Worm (Caenorhabditis elegans): ENCODE data around the gene srh-20.

srh-20 gene

DNA sequence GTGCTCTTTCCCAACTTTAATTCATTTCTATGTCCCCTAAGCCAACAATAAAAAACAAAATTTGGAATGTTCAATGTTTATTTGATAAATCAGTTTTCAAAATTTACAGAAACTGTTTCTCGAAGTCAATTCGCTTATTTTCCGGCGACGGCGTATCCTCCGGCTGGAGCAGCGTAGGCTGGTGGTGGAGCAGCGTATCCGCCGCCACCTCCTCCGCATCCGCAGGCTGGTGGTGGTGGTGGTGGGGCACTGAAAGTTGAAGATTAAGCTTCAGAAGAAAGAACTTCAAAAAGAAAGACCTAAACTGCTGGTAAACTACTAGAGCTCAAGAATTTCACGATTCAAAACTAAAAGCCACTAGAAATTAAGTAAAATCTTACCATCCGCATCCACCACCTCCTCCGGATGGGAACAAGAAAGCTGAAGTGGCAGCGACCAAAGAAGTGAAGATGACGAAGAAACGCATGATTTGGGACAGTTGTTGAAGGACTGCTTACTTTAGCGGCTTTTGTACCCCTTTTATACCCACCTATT is 6.6 kb upstream of the srh-20 start, which contains the start of gene C02E7.7:
TSS of gene C02E7.7 (minus strand) at position 484 of the 534 bp plus-strand sequence.
- TF ChIP-seq med-1 (GFP tag; optimal IDR thresholded peaks at IDR 0.05; ENCODE audit: insufficient read depth) (no peak), ztf-23 (GFP tag; IDR thresholded peaks at IDR 0.05) (no peak), flt-1 (GFP tag; IDR thresholded peaks at IDR 0.05) (no peak), T22C8.4 (GFP tag; IDR thresholded peaks at IDR 0.05) (no peak), ztf-29 (GFP tag; IDR thresholded peaks at IDR 0.05) (no peak)

- no peak; the same call in 1 of the 2 replicates for TF ChIP-seq klf-2 (GFP tag; conservative IDR thresholded peaks at IDR 0.05)
- no peak for TF ChIP-seq ztf-29 (GFP tag; IDR thresholded peaks at IDR 0.05)
- TF ChIP-seq cog-1 (tag; optimal IDR thresholded peaks at IDR 0.05), result no peak
- TF ChIP-seq med-1 (GFP tag; optimal IDR thresholded peaks at IDR 0.05; ENCODE audit: insufficient read depth), result no peak
- TF ChIP-seq ref-1 (GFP tag; conservative IDR thresholded peaks at IDR 0.05), result no peak
- no peak for TF ChIP-seq flt-1 (GFP tag; IDR thresholded peaks at IDR 0.05)
- TF ChIP-seq ztf-23 (GFP tag; IDR thresholded peaks at IDR 0.05), result no peak
- TF ChIP-seq T22C8.4 (GFP tag; IDR thresholded peaks at IDR 0.05), result no peak
- TF ChIP-seq tab-1 (GFP tag; IDR thresholded peaks at IDR 0.05), result no peak
Observed at ce11 chrV:4918664-4919257, 6.0 kb upstream of the srh-20 start, which contains the start of gene C02E7.6. TSS of gene C02E7.6 (plus strand) at chrV:4919207.

- TF ChIP-seq med-1 (GFP tag; optimal IDR thresholded peaks at IDR 0.05; ENCODE audit: insufficient read depth) (no peak), ztf-29 (GFP tag; IDR thresholded peaks at IDR 0.05) (no peak), ztf-23 (GFP tag; IDR thresholded peaks at IDR 0.05) (no peak), ref-1 (GFP tag; conservative IDR thresholded peaks at IDR 0.05) (no peak), T22C8.4 (GFP tag; IDR thresholded peaks at IDR 0.05) (no peak), klf-2 (GFP tag; conservative IDR thresholded peaks at IDR 0.05) (no peak), cog-1 (tag; optimal IDR thresholded peaks at IDR 0.05) (no peak), tab-1 (GFP tag; IDR thresholded peaks at IDR 0.05) (no peak), flt-1 (GFP tag; IDR thresholded peaks at IDR 0.05) (no peak)
Observed at ce11 chrV:4920690-4921152, 4.0 kb upstream of the srh-20 start, which contains the start of the genes C02E7.8 and srh-23. TSS of gene C02E7.8 (minus strand) at chrV:4920790. TSS of gene srh-23 (plus strand) at chrV:4921102.

DNA sequence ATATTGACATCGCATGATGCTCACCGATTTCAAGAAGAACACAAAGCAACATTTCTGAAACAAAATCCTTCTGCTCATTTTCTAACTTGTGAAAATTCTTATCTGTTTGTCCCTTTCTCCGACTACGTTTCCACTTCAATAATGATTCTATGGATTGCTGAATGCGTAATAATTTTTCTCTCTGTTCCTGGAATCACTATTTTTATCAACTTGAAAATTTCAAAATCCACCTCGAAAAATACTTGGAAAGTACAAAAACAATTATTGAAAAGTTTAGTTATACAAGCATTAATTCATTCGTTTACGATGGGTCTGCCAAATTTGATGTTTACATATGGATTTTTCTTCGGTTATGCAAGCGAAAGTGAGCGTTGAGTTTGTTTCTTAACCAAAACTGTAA is 2.7 kb upstream of the srh-20 start, which contains the start of gene srh-22:
TSS of gene srh-22 (plus strand) at position 301 of the 400 bp plus-strand sequence.
- no peak for TF ChIP-seq cog-1 (tag; optimal IDR thresholded peaks at IDR 0.05)
- no peak for TF ChIP-seq ztf-29 (GFP tag; IDR thresholded peaks at IDR 0.05)
- TF ChIP-seq tab-1 (GFP tag; IDR thresholded peaks at IDR 0.05), result no peak
- TF ChIP-seq T22C8.4 (GFP tag; IDR thresholded peaks at IDR 0.05), result no peak
- no peak for TF ChIP-seq flt-1 (GFP tag; IDR thresholded peaks at IDR 0.05)
- TF ChIP-seq med-1 (GFP tag; optimal IDR thresholded peaks at IDR 0.05; ENCODE audit: insufficient read depth), result no peak
- no peak for TF ChIP-seq ztf-23 (GFP tag; IDR thresholded peaks at IDR 0.05)
- TF ChIP-seq ref-1 (GFP tag; conservative IDR thresholded peaks at IDR 0.05), result no peak
- no peak for TF ChIP-seq klf-2 (GFP tag; conservative IDR thresholded peaks at IDR 0.05)

DNA sequence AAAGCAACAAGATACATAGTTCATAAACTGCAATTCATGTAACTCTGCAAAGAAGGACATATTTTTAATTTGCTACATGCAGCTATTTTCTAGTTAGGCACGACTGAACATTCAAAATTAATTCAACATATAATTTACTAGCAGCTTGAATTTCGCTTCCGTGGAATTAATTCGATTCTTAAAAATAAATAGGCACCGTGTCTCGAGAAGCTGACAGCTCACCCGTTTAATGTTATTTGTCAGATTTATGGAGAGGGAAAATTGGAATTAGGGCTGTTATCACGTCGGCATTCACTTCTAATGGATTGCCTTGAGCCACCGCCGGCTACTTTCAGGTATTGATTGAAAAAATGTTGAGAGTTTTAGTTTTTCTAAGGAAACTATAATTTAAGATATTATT is 1.7 kb downstream of the srh-20 start, which contains the start of gene srh-21:
TSS of gene srh-21 (plus strand) at position 301 of the 400 bp plus-strand sequence.
- TF ChIP-seq T22C8.4 (GFP tag; IDR thresholded peaks at IDR 0.05) (no peak), med-1 (GFP tag; optimal IDR thresholded peaks at IDR 0.05; ENCODE audit: insufficient read depth) (no peak), ztf-29 (GFP tag; IDR thresholded peaks at IDR 0.05) (no peak), ref-1 (GFP tag; conservative IDR thresholded peaks at IDR 0.05) (no peak), cog-1 (tag; optimal IDR thresholded peaks at IDR 0.05) (no peak), ztf-23 (GFP tag; IDR thresholded peaks at IDR 0.05) (no peak), flt-1 (GFP tag; IDR thresholded peaks at IDR 0.05) (no peak), tab-1 (GFP tag; IDR thresholded peaks at IDR 0.05) (no peak)

DNA sequence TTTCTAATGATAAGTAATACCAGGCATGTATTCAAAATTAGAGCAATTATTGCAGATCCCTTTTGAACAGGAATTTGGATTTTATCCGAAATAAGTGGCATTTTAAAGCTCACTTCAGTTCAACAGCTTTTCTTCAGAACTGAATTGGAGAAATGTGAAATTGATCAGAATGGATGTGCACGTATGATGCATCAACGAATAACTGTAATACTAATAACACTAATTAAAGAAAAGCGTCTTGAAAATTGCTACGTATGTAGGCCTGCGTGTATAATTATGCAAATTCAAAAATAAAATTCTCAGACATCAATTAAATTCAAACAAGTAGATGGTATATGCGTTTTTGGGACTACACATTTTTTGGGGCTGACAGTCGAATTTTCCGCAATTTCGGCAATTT is 5.1 kb downstream of the srh-20 start, which contains the start of gene str-205:
TSS of gene str-205 (minus strand) at position 101 of the 400 bp plus-strand sequence.
- TF ChIP-seq ztf-29 (GFP tag; IDR thresholded peaks at IDR 0.05), result no peak
- TF ChIP-seq ztf-23 (GFP tag; IDR thresholded peaks at IDR 0.05), result no peak
- TF ChIP-seq ref-1 (GFP tag; conservative IDR thresholded peaks at IDR 0.05), result no peak
- TF ChIP-seq flt-1 (GFP tag; IDR thresholded peaks at IDR 0.05), result no peak
- no peak for TF ChIP-seq T22C8.4 (GFP tag; IDR thresholded peaks at IDR 0.05)
- TF ChIP-seq klf-2 (GFP tag; conservative IDR thresholded peaks at IDR 0.05), result no peak
- no peak for TF ChIP-seq tab-1 (GFP tag; IDR thresholded peaks at IDR 0.05)
- no peak for TF ChIP-seq med-1 (GFP tag; optimal IDR thresholded peaks at IDR 0.05; ENCODE audit: insufficient read depth)
- TF ChIP-seq cog-1 (tag; optimal IDR thresholded peaks at IDR 0.05), result no peak

- TF ChIP-seq flt-1 (GFP tag; IDR thresholded peaks at IDR 0.05) (no peak), ztf-29 (GFP tag; IDR thresholded peaks at IDR 0.05) (no peak), med-1 (GFP tag; optimal IDR thresholded peaks at IDR 0.05; ENCODE audit: insufficient read depth) (no peak), klf-2 (GFP tag; conservative IDR thresholded peaks at IDR 0.05) (no peak), tab-1 (GFP tag; IDR thresholded peaks at IDR 0.05) (no peak), ztf-23 (GFP tag; IDR thresholded peaks at IDR 0.05) (no peak), cog-1 (tag; optimal IDR thresholded peaks at IDR 0.05) (no peak), T22C8.4 (GFP tag; IDR thresholded peaks at IDR 0.05) (no peak), ref-1 (GFP tag; conservative IDR thresholded peaks at IDR 0.05) (no peak)
Observed at ce11 chrV:4932814-4933213, 8.1 kb downstream of the srh-20 start, which contains the start of gene C02E7.10. TSS of gene C02E7.10 (minus strand) at chrV:4933045.

DNA sequence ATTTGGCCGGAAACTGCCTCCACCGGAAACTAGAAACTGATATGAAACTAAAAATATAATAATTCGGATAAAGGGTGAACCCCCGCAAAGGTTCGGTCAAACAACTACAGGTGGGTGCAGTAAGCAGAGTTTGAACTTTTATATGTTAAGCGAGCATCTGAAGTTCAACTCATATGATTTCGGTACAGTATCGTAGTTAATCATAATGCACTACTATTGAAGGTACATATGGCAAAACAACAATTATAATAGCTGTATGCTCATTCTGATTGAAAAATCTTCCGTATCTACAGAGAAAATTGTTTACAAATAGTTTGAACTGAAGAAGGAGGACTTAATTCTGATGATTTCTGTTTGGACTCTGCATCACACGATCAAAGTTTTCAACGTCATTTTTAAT is 8.6 kb downstream of the srh-20 start:
- TF ChIP-seq ztf-29 (GFP tag; IDR thresholded peaks at IDR 0.05) (no peak), ref-1 (GFP tag; conservative IDR thresholded peaks at IDR 0.05) (no peak), klf-2 (GFP tag; conservative IDR thresholded peaks at IDR 0.05) (no peak), ztf-23 (GFP tag; IDR thresholded peaks at IDR 0.05) (no peak), cog-1 (tag; optimal IDR thresholded peaks at IDR 0.05) (no peak), med-1 (GFP tag; optimal IDR thresholded peaks at IDR 0.05; ENCODE audit: insufficient read depth) (no peak), T22C8.4 (GFP tag; IDR thresholded peaks at IDR 0.05) (no peak), tab-1 (GFP tag; IDR thresholded peaks at IDR 0.05) (no peak), flt-1 (GFP tag; IDR thresholded peaks at IDR 0.05) (no peak)

DNA sequence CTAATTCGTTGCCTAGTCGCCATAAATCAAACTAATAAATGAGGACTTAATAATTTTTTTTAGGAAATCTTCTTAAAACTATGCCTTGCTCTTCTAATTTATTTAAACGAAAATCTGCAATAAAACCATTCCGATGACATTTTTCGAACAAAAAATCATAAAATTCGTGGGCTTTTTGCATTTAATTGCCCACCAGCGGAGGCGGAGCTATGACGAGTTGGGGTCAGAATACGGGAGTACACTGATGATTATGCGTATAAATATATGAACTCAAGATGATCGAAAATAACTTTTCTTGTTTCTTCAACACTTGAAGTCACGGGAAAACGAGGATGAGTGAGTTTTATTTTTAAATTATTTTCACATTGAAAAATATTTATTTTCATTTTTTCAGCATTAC is 9.7 kb downstream of the srh-20 start, which contains the start of gene catp-2:
TSS of gene catp-2 (plus strand) at position 301 of the 400 bp plus-strand sequence.
- no peak for TF ChIP-seq klf-2 (GFP tag; conservative IDR thresholded peaks at IDR 0.05)
- no peak for TF ChIP-seq flt-1 (GFP tag; IDR thresholded peaks at IDR 0.05)
- TF ChIP-seq med-1 (GFP tag; optimal IDR thresholded peaks at IDR 0.05; ENCODE audit: insufficient read depth), result no peak
- no peak for TF ChIP-seq ztf-23 (GFP tag; IDR thresholded peaks at IDR 0.05)
- TF ChIP-seq tab-1 (GFP tag; IDR thresholded peaks at IDR 0.05), result no peak
- no peak for TF ChIP-seq T22C8.4 (GFP tag; IDR thresholded peaks at IDR 0.05)
- TF ChIP-seq cog-1 (tag; optimal IDR thresholded peaks at IDR 0.05), result no peak
- no peak for TF ChIP-seq ztf-29 (GFP tag; IDR thresholded peaks at IDR 0.05)
- no peak for TF ChIP-seq ref-1 (GFP tag; conservative IDR thresholded peaks at IDR 0.05)
